Worm (Caenorhabditis elegans) whole organism, L2 larva: ENCODE results near the gene T25C12.3.

Experiments used
- elt-3 ChIP-seq: sonication (generic microtip); optimal IDR thresholded peaks from 2 replicates; lab custom pipeline; 2017; ENCODE audit warnings: missing biosample characterization, missing genetic modification characterization
- nhr-23 ChIP-seq: fragments of 150-350 bp; optimal IDR thresholded peaks from 2 replicates; lab custom pipeline; 2014; ENCODE audit warnings: missing biosample characterization, missing genetic modification reagents, missing genetic modification characterization
- sma-3 ChIP-seq: sonication (generic microtip); optimal IDR thresholded peaks from 2 replicates; lab custom pipeline; 2016; ENCODE audit warnings: missing genetic modification reagents, missing genetic modification characterization, missing compliant biosample characterization
- unc-39 ChIP-seq: fragments of 150-350 bp; optimal IDR thresholded peaks from 2 replicates; lab custom pipeline; 2014; ENCODE audit warnings: missing biosample characterization, missing genetic modification characterization
- unc-62 ChIP-seq: fragments of 150-350 bp; optimal IDR thresholded peaks from 2 replicates; lab custom pipeline; 2014; ENCODE audit warnings: missing biosample characterization, missing genetic modification reagents, missing genetic modification characterization
- ztf-4 ChIP-seq: fragments of 150-350 bp; optimal IDR thresholded peaks from 2 replicates; lab custom pipeline; 2014; ENCODE audit warnings: missing biosample characterization, missing genetic modification characterization

ce11 chrX:11452316-11452715, 47.5 kb downstream of the T25C12.3 start:
- no peak for TF ChIP-seq ztf-4 (tag; lab: Kevin White, UChicago)
- no peak for TF ChIP-seq unc-62 (GFP tag; lab: Kevin White, UChicago)
- no peak for TF ChIP-seq nhr-23 (tag; lab: Kevin White, UChicago)
- no peak for TF ChIP-seq elt-3 (tag; lab: Kevin White, UChicago)
- TF ChIP-seq unc-39 (tag; lab: Kevin White, UChicago) = no peak
- no peak for TF ChIP-seq sma-3 (GFP tag; lab: Kevin White, UChicago)
